Worm (Caenorhabditis elegans): ENCODE results near the gene Y37E11AL.12.
A peak's percentile ranks its signal among the peaks of the same experiment; 100 is the strongest.

Gene Y37E11AL.12

DNA sequence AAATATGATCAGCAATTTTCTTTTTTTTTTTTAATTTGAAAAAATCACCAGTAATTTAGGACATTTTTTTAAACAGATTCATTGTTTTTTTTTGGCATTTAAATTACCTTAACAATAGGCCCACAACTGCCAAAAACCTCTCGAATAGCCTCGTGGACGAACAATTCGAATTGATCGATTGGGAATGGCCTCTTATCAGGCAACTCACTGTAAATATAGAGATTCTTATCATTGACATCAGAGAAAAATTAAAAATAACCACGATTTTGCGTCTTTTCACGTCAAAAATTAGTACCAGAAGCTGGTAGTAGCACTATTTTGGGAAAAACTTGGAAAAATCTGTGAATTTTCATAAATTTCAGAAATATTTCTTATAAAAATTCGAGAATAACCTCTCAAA is 20.2 kb upstream of the Y37E11AL.12 start:
- TF ChIP-seq ceh-34 (tag; optimal IDR thresholded peaks at IDR 0.05) (no peak), che-1 (tag; optimal IDR thresholded peaks at IDR 0.05) (no peak), elt-2 (tag; optimal IDR thresholded peaks at IDR 0.05) (peak; percentile 52)

DNA sequence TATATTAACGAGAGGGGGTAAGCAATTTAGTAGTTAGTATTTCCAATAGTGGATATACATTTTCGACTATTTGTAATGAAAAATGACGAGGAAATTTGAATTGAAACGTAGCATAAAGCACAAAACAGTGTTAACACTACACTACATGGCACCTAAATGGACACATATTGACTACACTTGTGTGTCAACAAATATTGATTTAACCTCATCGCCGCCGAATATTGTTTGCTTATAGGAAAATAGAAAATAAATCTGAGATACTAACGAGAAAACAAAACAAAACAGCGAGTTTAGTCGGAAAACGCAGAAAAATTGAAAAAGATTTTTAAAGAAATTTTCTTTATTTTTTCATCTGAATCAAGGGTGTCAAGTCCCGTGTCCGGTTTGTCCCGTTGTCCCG is 18.9 kb upstream of the Y37E11AL.12 start:
- TF ChIP-seq tbx-7 (tag; optimal IDR thresholded peaks at IDR 0.05) (no peak), ets-4 (tag; optimal IDR thresholded peaks at IDR 0.05) (no peak), che-1 (tag; optimal IDR thresholded peaks at IDR 0.05) (no peak), pros-1 (tag; optimal IDR thresholded peaks at IDR 0.05) (no peak), pax-1 (tag; optimal IDR thresholded peaks at IDR 0.05) (no peak), hlh-13 (GFP tag; optimal IDR thresholded peaks at IDR 0.05) (no peak), unc-55 (GFP tag; optimal IDR thresholded peaks at IDR 0.05) (no peak), ceh-14 (tag; optimal IDR thresholded peaks at IDR 0.05) (no peak), fax-1 (tag; optimal IDR thresholded peaks at IDR 0.05) (no peak), F13H6.1 (tag; optimal IDR thresholded peaks at IDR 0.05) (no peak), pqm-1 (tag; optimal IDR thresholded peaks at IDR 0.05) (no peak), nhr-232 (tag; optimal IDR thresholded peaks at IDR 0.05) (no peak), zip-5 (tag; optimal IDR thresholded peaks at IDR 0.05) (no peak)

DNA sequence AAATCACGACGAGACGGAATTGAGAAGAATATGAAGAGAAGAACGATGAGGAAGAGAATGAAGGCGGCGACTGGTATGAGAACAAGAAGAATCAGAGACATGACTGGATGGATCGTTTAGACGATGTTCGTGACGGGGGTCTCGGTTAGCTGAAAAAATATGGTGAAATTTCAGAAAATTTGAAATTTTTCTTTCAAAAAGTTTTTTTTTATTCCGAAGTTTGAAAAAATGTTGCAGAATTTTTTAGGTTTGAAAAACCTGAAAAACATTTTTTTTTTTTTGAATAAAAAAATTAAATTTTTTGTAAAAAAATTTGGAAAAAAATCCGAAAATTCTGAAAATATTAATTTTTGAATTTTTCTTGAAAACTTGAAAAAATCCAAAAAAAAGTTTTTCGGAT is 17.3 kb upstream of the Y37E11AL.12 start, which contains the start of gene Y37E11AM.3:
TSS of gene Y37E11AM.3 (minus strand) at position 101 of the 400 bp plus-strand sequence.
- no peak for TF ChIP-seq unc-42 (tag; optimal IDR thresholded peaks at IDR 0.05)
- no peak for TF ChIP-seq T23F11.4 (GFP tag; optimal IDR thresholded peaks at IDR 0.05)
- no peak for TF ChIP-seq hlh-13 (GFP tag; optimal IDR thresholded peaks at IDR 0.05)
- no peak for TF ChIP-seq zip-5 (tag; optimal IDR thresholded peaks at IDR 0.05)
- no peak for TF ChIP-seq ceh-34 (tag; optimal IDR thresholded peaks at IDR 0.05)
- no peak for TF ChIP-seq gmeb-2 (tag; optimal IDR thresholded peaks at IDR 0.05)
- TF ChIP-seq pha-2 (tag; optimal IDR thresholded peaks at IDR 0.05) = no peak
- no peak for TF ChIP-seq ref-2 (tag; optimal IDR thresholded peaks at IDR 0.05)
- TF ChIP-seq ceh-45 (GFP tag; IDR thresholded peaks at IDR 0.05) = no peak
- no peak for TF ChIP-seq elt-2 (tag; optimal IDR thresholded peaks at IDR 0.05)
- no peak for TF ChIP-seq pax-1 (tag; optimal IDR thresholded peaks at IDR 0.05)
- no peak for TF ChIP-seq che-1 (tag; optimal IDR thresholded peaks at IDR 0.05)
- TF ChIP-seq F13H6.1 (tag; optimal IDR thresholded peaks at IDR 0.05) = no peak
- no peak for TF ChIP-seq syd-9 (tag; optimal IDR thresholded peaks at IDR 0.05)
- no peak for TF ChIP-seq madf-2 (tag; optimal IDR thresholded peaks at IDR 0.05)
- no peak for TF ChIP-seq sox-4 (tag; optimal IDR thresholded peaks at IDR 0.05)

DNA sequence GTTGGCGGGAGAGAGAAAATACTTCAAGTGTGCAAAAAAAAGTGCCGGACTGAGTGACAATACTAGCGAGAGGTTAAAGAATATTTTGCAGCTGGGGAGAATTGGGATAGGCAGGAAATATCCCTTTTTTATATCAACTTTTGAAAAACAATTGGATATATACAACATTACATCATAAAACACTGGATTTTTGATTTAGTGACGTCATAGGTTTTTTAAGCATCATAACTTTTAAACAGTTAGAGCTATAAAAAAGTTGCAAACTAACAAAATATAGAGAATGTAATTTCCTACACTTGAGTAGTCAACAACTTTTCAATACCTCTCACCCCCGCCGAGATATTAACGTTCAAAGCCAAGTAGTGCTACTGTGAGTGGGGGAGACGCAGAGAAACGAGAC is 8.9 kb upstream of the Y37E11AL.12 start:
- TF ChIP-seq fax-1 (tag; optimal IDR thresholded peaks at IDR 0.05) (no peak), dmd-4 (tag; optimal IDR thresholded peaks at IDR 0.05; ENCODE audit: borderline replicate concordance) (no peak), elt-2 (tag; optimal IDR thresholded peaks at IDR 0.05) (no peak), T23F11.4 (GFP tag; optimal IDR thresholded peaks at IDR 0.05) (no peak), pros-1 (tag; optimal IDR thresholded peaks at IDR 0.05) (no peak), ceh-30 (tag; optimal IDR thresholded peaks at IDR 0.05) (no peak), syd-9 (tag; optimal IDR thresholded peaks at IDR 0.05) (no peak), hlh-6 (tag; optimal IDR thresholded peaks at IDR 0.05) (no peak), pha-2 (tag; optimal IDR thresholded peaks at IDR 0.05) (no peak), rnt-1 (tag; optimal IDR thresholded peaks at IDR 0.05) (no peak)

DNA sequence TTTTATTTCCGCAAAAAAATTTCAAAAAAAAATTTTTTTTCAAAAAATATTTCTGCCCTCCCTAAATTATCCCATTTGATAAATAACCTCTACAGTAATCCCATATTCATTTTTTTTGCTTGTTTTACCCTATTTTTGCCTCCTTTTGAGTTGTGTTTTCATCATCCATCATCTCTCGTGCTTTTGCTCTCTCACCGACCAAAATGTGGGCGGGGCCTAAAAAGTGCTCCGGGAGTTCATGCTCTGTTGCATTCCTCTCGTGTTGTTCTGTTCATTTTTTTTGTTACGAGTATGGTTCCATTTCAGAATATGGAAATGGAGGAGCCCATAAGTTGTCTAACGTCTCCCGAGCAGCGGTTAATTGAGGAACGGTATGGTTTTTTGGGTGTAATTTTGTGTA is 7.4 kb upstream of the Y37E11AL.12 start, which contains the start of gene Y37E11AL.1:
TSS of gene Y37E11AL.1 (plus strand) at position 301 of the 400 bp plus-strand sequence.
- TF ChIP-seq pha-2 (tag; optimal IDR thresholded peaks at IDR 0.05) (no peak), pag-3 (tag; optimal IDR thresholded peaks at IDR 0.05; ENCODE audit: borderline replicate concordance) (no peak), pros-1 (tag; optimal IDR thresholded peaks at IDR 0.05) (no peak), unc-42 (tag; optimal IDR thresholded peaks at IDR 0.05) (no peak)

DNA sequence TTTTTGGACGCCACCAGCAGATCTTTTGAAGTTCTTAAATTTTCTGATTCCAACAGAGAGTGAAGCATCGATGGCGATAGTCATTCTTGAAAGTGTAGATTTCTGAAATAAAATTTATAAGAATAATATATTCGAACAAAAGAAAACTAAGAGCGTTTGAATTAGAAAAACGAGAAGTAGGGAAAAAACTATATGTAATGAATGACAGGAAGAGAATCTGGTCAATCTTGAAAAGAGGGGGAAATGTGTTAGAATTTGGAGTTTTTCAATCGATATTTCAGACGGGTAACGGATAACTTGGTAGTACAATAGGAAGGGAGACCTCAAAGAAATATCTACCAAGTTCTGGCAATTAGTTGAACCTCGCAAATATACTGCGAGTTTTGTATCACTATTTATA is 1.2 kb downstream of the Y37E11AL.12 start, which contains the start of gene Y37E11AL.9:
TSS of gene Y37E11AL.9 (minus strand) at position 101 of the 400 bp plus-strand sequence.
- TF ChIP-seq ceh-18 (tag; optimal IDR thresholded peaks at IDR 0.05) (no peak), nfya-1 (tag; optimal IDR thresholded peaks at IDR 0.05) (no peak), hlh-8 (tag; optimal IDR thresholded peaks at IDR 0.05) (no peak)

Data from whole organism, late embryonic.